Fruit fly (Drosophila melanogaster): Measurements from ENCODE around the gene PyK.

Gene PyK

dm6 chr3R:22367126-22368076 is at the start of gene PyK, which contains the start of gene Polr3F (continued):
- TF ChIP-seq cg (GFP tag; optimal IDR thresholded peaks at IDR 0.05) (peak; percentile 25), CG14014 (GFP tag; IDR thresholded peaks at IDR 0.05) (peak; percentile 48; the same call in 1 of the 2 replicates), fd96Cb (tag; optimal IDR thresholded peaks at IDR 0.05) (no peak), sr (GFP tag; IDR thresholded peaks at IDR 0.05) (no peak), CG13287 (GFP tag; IDR thresholded peaks at IDR 0.05; ENCODE audit: partially characterized antibody) (peak; percentile 50), CG3995 (GFP tag; optimal IDR thresholded peaks at IDR 0.05) (peak; percentile 93), Hr39 (optimal IDR thresholded peaks at IDR 0.05) (no peak), CG6683 (GFP tag; optimal IDR thresholded peaks at IDR 0.05) (no peak), CG13624 (GFP tag; optimal IDR thresholded peaks at IDR 0.05) (no peak), CG33557 (GFP tag; optimal IDR thresholded peaks at IDR 0.05) (peak; percentile 19), CG32767 (GFP tag; IDR thresholded peaks at IDR 0.05) (no peak), CG34376 (GFP tag; optimal IDR thresholded peaks at IDR 0.05) (no peak), CG14860 (GFP tag; IDR thresholded peaks at IDR 0.05; ENCODE audit: partially characterized antibody) (no peak), br (optimal IDR thresholded peaks at IDR 0.05) (no peak), CG2129 (GFP tag; IDR thresholded peaks at IDR 0.05; ENCODE audit: partially characterized antibody) (no peak), CG1832 (GFP tag; optimal IDR thresholded peaks at IDR 0.05) (no peak), Opbp (GFP tag; IDR thresholded peaks at IDR 0.05; ENCODE audit: partially characterized antibody) (no peak), trh (GFP tag; optimal IDR thresholded peaks at IDR 0.05) (no peak), ftz-f1 (GFP tag; optimal IDR thresholded peaks at IDR 0.05) (no peak), Med (GFP tag) (peak; percentile 60), sens (GFP tag) (peak; percentile 80), CG2889 (GFP tag; IDR thresholded peaks at IDR 0.05) (no peak), Kr (GFP tag; optimal IDR thresholded peaks at IDR 0.05) (no peak), Ptx1 (GFP tag; IDR thresholded peaks at IDR 0.05) (no peak), Neu2 (GFP tag; optimal IDR thresholded peaks at IDR 0.05; ENCODE audit: borderline replicate concordance) (no peak), zen2 (GFP tag; IDR thresholded peaks at IDR 0.05; ENCODE audit: partially characterized antibody) (no peak), CG11560 (tag; IDR thresholded peaks at IDR 0.05) (no peak), z (GFP tag; IDR thresholded peaks at IDR 0.05) (no peak), HLH54F (GFP tag; optimal IDR thresholded peaks at IDR 0.05) (no peak), CG14965 (GFP tag; optimal IDR thresholded peaks at IDR 0.05; ENCODE audit: borderline replicate concordance) (no peak), Antp (GFP tag; optimal IDR thresholded peaks at IDR 0.05) (no peak), CG13775 (GFP tag; optimal IDR thresholded peaks at IDR 0.05) (peak; percentile 40), Meics (GFP tag; optimal IDR thresholded peaks at IDR 0.05) (peak; percentile 44), CG42726 (GFP tag; IDR thresholded peaks at IDR 0.05; ENCODE audit: partially characterized antibody) (no peak), CG4820 (GFP tag; optimal IDR thresholded peaks at IDR 0.05) (no peak), maf-S (GFP tag; optimal IDR thresholded peaks at IDR 0.05) (no peak), CG14667 (GFP tag; IDR thresholded peaks at IDR 0.05) (no peak), ERR (GFP tag; optimal IDR thresholded peaks at IDR 0.05) (peak; percentile 93), cwo (GFP tag; optimal IDR thresholded peaks at IDR 0.05) (no peak), CG12104 (GFP tag; optimal IDR thresholded peaks at IDR 0.05) (peak; percentile 29), psq (GFP tag; optimal IDR thresholded peaks at IDR 0.05) (no peak), D (optimal IDR thresholded peaks at IDR 0.05) (no peak), D (GFP tag; optimal IDR thresholded peaks at IDR 0.05) (no peak), hbn (GFP tag; IDR thresholded peaks at IDR 0.05; ENCODE audit: partially characterized antibody) (0 out of 2 replicates have a peak, but pooled peaks have one; percentile 36), CG4730 (GFP tag; IDR thresholded peaks at IDR 0.05) (no peak), CG10979 (tag; optimal IDR thresholded peaks at IDR 0.05) (peak; percentile 1), Atf-2 (GFP tag; optimal IDR thresholded peaks at IDR 0.05) (no peak), az2 (GFP tag; optimal IDR thresholded peaks at IDR 0.05) (no peak), da (GFP tag; optimal IDR thresholded peaks at IDR 0.05) (no peak), CG7963 (GFP tag; IDR thresholded peaks at IDR 0.05; ENCODE audit: partially characterized antibody) (no peak)

Data from whole organism, embryonic.